Fruit fly (Drosophila melanogaster): ENCODE measurements around the gene CG5892.

The CG5892 gene

dm6 chr3R:21276111-21276510 lies 33.7 kb downstream of the CG5892 start, which contains the start of gene CG3301:
CG3301 (minus strand) TSS chr3R:21276249.
- TF ChIP-seq EcR (GFP tag; optimal IDR thresholded peaks at IDR 0.05): no peak
- no peak for TF ChIP-seq Dll (optimal IDR thresholded peaks at IDR 0.05)

dm6 chr3R:21282897-21283296 lies 40.5 kb downstream of the CG5892 start, which contains the start of gene CG17298:
CG17298 (plus strand) TSS chr3R:21283197.
- TF ChIP-seq EcR (GFP tag; optimal IDR thresholded peaks at IDR 0.05) (no peak), CG8478 (optimal IDR thresholded peaks at IDR 0.05) (no peak), usp (GFP tag; optimal IDR thresholded peaks at IDR 0.05) (no peak), psq (optimal IDR thresholded peaks at IDR 0.05) (no peak), pan (optimal IDR thresholded peaks at IDR 0.05) (no peak), Dll (optimal IDR thresholded peaks at IDR 0.05) (no peak)

dm6 chr3R:21288462-21288861 lies 46.0 kb downstream of the CG5892 start:
- TF ChIP-seq psq (optimal IDR thresholded peaks at IDR 0.05): no peak
- TF ChIP-seq CG8478 (optimal IDR thresholded peaks at IDR 0.05): no peak
- no peak for TF ChIP-seq EcR (GFP tag; optimal IDR thresholded peaks at IDR 0.05)
- no peak for TF ChIP-seq pan (optimal IDR thresholded peaks at IDR 0.05)
- no peak for TF ChIP-seq Dll (optimal IDR thresholded peaks at IDR 0.05)
- TF ChIP-seq usp (GFP tag; optimal IDR thresholded peaks at IDR 0.05): no peak

dm6 chr3R:21289071-21289613 lies 46.7 kb downstream of the CG5892 start:
- TF ChIP-seq psq (optimal IDR thresholded peaks at IDR 0.05): no peak
- no peak for TF ChIP-seq usp (GFP tag; optimal IDR thresholded peaks at IDR 0.05)
- no peak for TF ChIP-seq CG8478 (optimal IDR thresholded peaks at IDR 0.05)

dm6 chr3R:21293833-21294232 lies 51.4 kb downstream of the CG5892 start, which contains the start of gene SIFaR:
SIFaR (minus strand) TSS chr3R:21293998.
- TF ChIP-seq pan (optimal IDR thresholded peaks at IDR 0.05) (no peak), psq (optimal IDR thresholded peaks at IDR 0.05) (no peak), Dll (optimal IDR thresholded peaks at IDR 0.05) (no peak), CG8478 (optimal IDR thresholded peaks at IDR 0.05) (no peak), EcR (GFP tag; optimal IDR thresholded peaks at IDR 0.05) (no peak), usp (GFP tag; optimal IDR thresholded peaks at IDR 0.05) (no peak)

dm6 chr3R:21295004-21295403 lies 52.6 kb downstream of the CG5892 start:
- TF ChIP-seq usp (GFP tag; optimal IDR thresholded peaks at IDR 0.05): no peak
- TF ChIP-seq Dll (optimal IDR thresholded peaks at IDR 0.05): no peak
- TF ChIP-seq pan (optimal IDR thresholded peaks at IDR 0.05): no peak
- TF ChIP-seq EcR (GFP tag; optimal IDR thresholded peaks at IDR 0.05): no peak

All from whole organism.